Worm (Caenorhabditis elegans) whole organism, L4 larva: ENCODE results near the gene Y67D8B.1.

Experiments
- ZK546.5 ChIP-seq, 2 experiments: sonication (generic microtip); optimal IDR thresholded peaks; 2 replicates each; lab custom pipeline; 2017; ENCODE audit warnings: missing biosample characterization in 2 of 2, missing genetic modification characterization in 2 of 2
- ceh-82 ChIP-seq: sonication (generic microtip); optimal IDR thresholded peaks from 2 replicates; lab custom pipeline; 2017; ENCODE audit warnings: missing biosample characterization, missing genetic modification characterization
- ces-1 ChIP-seq: fragments of 150-350 bp; sonication (generic microtip); optimal IDR thresholded peaks from 4 replicates; lab custom pipeline; 2014; ENCODE audit warnings: missing biosample characterization, missing genetic modification reagents, missing genetic modification characterization
- fos-1 ChIP-seq: fragments of 150-350 bp; optimal IDR thresholded peaks from 2 replicates; lab custom pipeline; 2014; ENCODE audit warnings: missing biosample characterization, missing genetic modification characterization
- gei-8 ChIP-seq: fragments of 200-800 bp; sonication (Bioruptor generic); optimal IDR thresholded peaks from 2 replicates; lab custom pipeline; 2018; ENCODE audit warnings: mild to moderate bottlenecking, missing genetic modification characterization, missing compliant biosample characterization
- lsy-2 ChIP-seq, 2 experiments: fragments of 150-350 bp in 1 of 2; sonication (generic microtip) in 1 of 2; optimal IDR thresholded peaks; 2 replicates each; lab custom pipeline; 2014 to 2017; ENCODE audit warnings: missing biosample characterization in 2 of 2, missing genetic modification characterization in 2 of 2
- nhr-76 ChIP-seq: fragments of 150-350 bp; optimal IDR thresholded peaks from 2 replicates; lab custom pipeline; 2014; ENCODE audit warnings: missing biosample characterization, missing genetic modification characterization

- no peak for TF ChIP-seq ZK546.5 (tag; optimal IDR thresholded peaks at IDR 0.05; lab: Kevin White, UChicago)
- TF ChIP-seq ceh-82 (tag; lab: Kevin White, UChicago) = no peak
- no peak for TF ChIP-seq ces-1 (GFP tag; lab: Kevin White, UChicago)
- TF ChIP-seq lsy-2 (tag; optimal IDR thresholded peaks at IDR 0.05; lab: Kevin White, UChicago) = peak in 1 of 2 experiments; percentile 38
- no peak for TF ChIP-seq gei-8 (GFP tag; lab: Kevin White, UChicago)
- no peak for TF ChIP-seq fos-1
- no peak for TF ChIP-seq nhr-76 (tag; lab: Kevin White, UChicago)
Measured at ce11 chrIV:3166896-3167295, 5.5 kb downstream of the Y67D8B.1 start.
